Worm (Caenorhabditis elegans) whole organism, L2 larva: ENCODE measurements around the gene C15H9.4.

Source experiments
- C34F6.9 ChIP-seq: fragments of 150-350 bp; optimal IDR thresholded peaks from 2 replicates; lab custom pipeline; 2014; ENCODE audit warnings: missing biosample characterization, missing genetic modification characterization
- F13H6.1 ChIP-seq: sonication (generic microtip); optimal IDR thresholded peaks from 2 replicates; lab custom pipeline; 2016; ENCODE audit warnings: missing genetic modification characterization, missing compliant biosample characterization
- R02D3.7 ChIP-seq: fragments of 150-350 bp; optimal IDR thresholded peaks from 2 replicates; lab custom pipeline; 2014; ENCODE audit warnings: missing biosample characterization, missing genetic modification characterization
- Y55F3AM.14 ChIP-seq: fragments of 200-800 bp; sonication (Bioruptor generic); optimal IDR thresholded peaks from 2 replicates; lab custom pipeline; 2018; ENCODE audit warnings: mild to moderate bottlenecking, missing genetic modification characterization, missing compliant biosample characterization
- ZK546.5 ChIP-seq: sonication (generic microtip); optimal IDR thresholded peaks from 2 replicates; lab custom pipeline; 2017; ENCODE audit warnings: missing biosample characterization, missing genetic modification characterization
- aly-2 ChIP-seq: fragments of 150-350 bp; optimal IDR thresholded peaks from 2 replicates; lab custom pipeline; 2014; ENCODE audit warnings: missing biosample characterization, missing genetic modification characterization
- ama-1 ChIP-seq: fragments of 150-350 bp; optimal IDR thresholded peaks from 2 replicates; lab custom pipeline; 2018; ENCODE audit warnings: inconsistent platforms
- blmp-1 ChIP-seq: sonication (generic microtip); optimal IDR thresholded peaks from 2 replicates; lab custom pipeline; 2017; ENCODE audit warnings: missing genetic modification characterization, mild to moderate bottlenecking, missing compliant biosample characterization, antibody characterized with exemption, moderate library complexity; ENCODE audit not compliant: insufficient read depth
- ceh-16 ChIP-seq: fragments of 150-350 bp; optimal IDR thresholded peaks from 2 replicates; lab custom pipeline; 2014; ENCODE audit warnings: missing biosample characterization, missing genetic modification characterization
- ceh-82 ChIP-seq: fragments of 150-350 bp; optimal IDR thresholded peaks from 2 replicates; lab custom pipeline; 2014; ENCODE audit warnings: missing biosample characterization, missing genetic modification characterization
- crh-2 ChIP-seq: sonication (generic microtip); optimal IDR thresholded peaks from 2 replicates; lab custom pipeline; 2017; ENCODE audit warnings: missing biosample characterization, missing genetic modification characterization
- dmd-4 ChIP-seq: sonication (generic microtip); optimal IDR thresholded peaks from 2 replicates; lab custom pipeline; 2017; ENCODE audit warnings: missing biosample characterization, missing genetic modification characterization
- egl-27 ChIP-seq: sonication (generic microtip); optimal IDR thresholded peaks from 3 replicates; lab custom pipeline; 2017; ENCODE audit warnings: missing biosample characterization, missing genetic modification reagents, missing genetic modification characterization
- elt-1 ChIP-seq: fragments of 150-350 bp; optimal IDR thresholded peaks from 2 replicates; lab custom pipeline; 2014; ENCODE audit warnings: missing biosample characterization, missing genetic modification characterization
- elt-3 ChIP-seq: sonication (generic microtip); optimal IDR thresholded peaks from 2 replicates; lab custom pipeline; 2017; ENCODE audit warnings: missing biosample characterization, missing genetic modification characterization
- fos-1 ChIP-seq: fragments of 150-350 bp; optimal IDR thresholded peaks from 2 replicates; lab custom pipeline; 2014; ENCODE audit warnings: missing biosample characterization, missing genetic modification characterization
- gmeb-1 ChIP-seq: fragments of 150-350 bp; optimal IDR thresholded peaks from 2 replicates; lab custom pipeline; 2014; ENCODE audit warnings: missing biosample characterization, missing genetic modification characterization
- lin-13 ChIP-seq: fragments of 150-350 bp; optimal IDR thresholded peaks from 2 replicates; lab custom pipeline; 2014; ENCODE audit warnings: missing biosample characterization, missing genetic modification reagents, missing genetic modification characterization
- lin-39 ChIP-seq: fragments of 150-350 bp; optimal IDR thresholded peaks from 2 replicates; lab custom pipeline; 2014; ENCODE audit warnings: missing biosample characterization, missing genetic modification reagents, missing genetic modification characterization
- lsy-2 ChIP-seq, 2 experiments: fragments of 150-350 bp in 1 of 2; sonication (generic microtip) in 1 of 2; optimal IDR thresholded peaks; 2 replicates each; lab custom pipeline; 2014 to 2017; ENCODE audit warnings: missing biosample characterization in 2 of 2, missing genetic modification characterization in 2 of 2
- mdl-1 ChIP-seq, 2 experiments: fragments of 150-350 bp in 1 of 2; sonication (generic microtip) in 1 of 2; optimal IDR thresholded peaks; 2 replicates each; lab custom pipeline; 2017; ENCODE audit warnings: missing biosample characterization in 2 of 2, missing genetic modification characterization in 2 of 2
- nhr-11 ChIP-seq: fragments of 150-350 bp; optimal IDR thresholded peaks from 2 replicates; lab custom pipeline; 2014; ENCODE audit warnings: missing biosample characterization, missing genetic modification characterization
- nhr-129 ChIP-seq: fragments of 150-350 bp; optimal IDR thresholded peaks from 2 replicates; lab custom pipeline; 2014; ENCODE audit warnings: missing biosample characterization, missing genetic modification characterization
- nhr-21 ChIP-seq: fragments of 150-350 bp; optimal IDR thresholded peaks from 2 replicates; lab custom pipeline; 2014; ENCODE audit warnings: missing biosample characterization, missing genetic modification characterization
- nhr-23 ChIP-seq: fragments of 150-350 bp; optimal IDR thresholded peaks from 2 replicates; lab custom pipeline; 2014; ENCODE audit warnings: missing biosample characterization, missing genetic modification reagents, missing genetic modification characterization
- nhr-237 ChIP-seq: fragments of 150-350 bp; optimal IDR thresholded peaks from 2 replicates; lab custom pipeline; 2014; ENCODE audit warnings: missing biosample characterization, missing genetic modification characterization
- nhr-25 ChIP-seq: fragments of 150-350 bp; sonication (generic microtip); optimal IDR thresholded peaks from 3 replicates; lab custom pipeline; 2014; ENCODE audit warnings: missing biosample characterization, missing genetic modification characterization
- nhr-6 ChIP-seq: fragments of 150-350 bp; optimal IDR thresholded peaks from 2 replicates; lab custom pipeline; 2014; ENCODE audit warnings: missing biosample characterization, missing genetic modification characterization
- sem-4 ChIP-seq: fragments of 150-350 bp; optimal IDR thresholded peaks from 2 replicates; lab custom pipeline; 2014; ENCODE audit warnings: missing biosample characterization, missing genetic modification reagents, missing genetic modification characterization
- sma-3 ChIP-seq: sonication (generic microtip); optimal IDR thresholded peaks from 2 replicates; lab custom pipeline; 2016; ENCODE audit warnings: missing genetic modification reagents, missing genetic modification characterization, missing compliant biosample characterization
- sma-9 ChIP-seq, 2 experiments: fragments of 150-350 bp in 1 of 2; sonication (generic microtip) in 1 of 2; optimal IDR thresholded peaks; 2 replicates each; lab custom pipeline; 2014 to 2016; ENCODE audit warnings: missing genetic modification characterization in 2 of 2, mild to moderate bottlenecking in 1 of 2, missing biosample characterization in 1 of 2, missing compliant biosample characterization in 1 of 2, missing genetic modification reagents in 1 of 2, moderate library complexity in 1 of 2
- snpc-4 ChIP-seq: fragments of 150-350 bp; optimal IDR thresholded peaks from 2 replicates; lab custom pipeline; 2014; ENCODE audit warnings: missing biosample characterization, missing genetic modification characterization
- unc-39 ChIP-seq: fragments of 150-350 bp; optimal IDR thresholded peaks from 2 replicates; lab custom pipeline; 2014; ENCODE audit warnings: missing biosample characterization, missing genetic modification characterization
- unc-62 ChIP-seq: fragments of 150-350 bp; optimal IDR thresholded peaks from 2 replicates; lab custom pipeline; 2014; ENCODE audit warnings: missing biosample characterization, missing genetic modification reagents, missing genetic modification characterization
- ztf-11 ChIP-seq: sonication (generic microtip); optimal IDR thresholded peaks from 2 replicates; lab custom pipeline; 2017; ENCODE audit warnings: missing biosample characterization, missing genetic modification characterization
- ztf-4 ChIP-seq: fragments of 150-350 bp; optimal IDR thresholded peaks from 2 replicates; lab custom pipeline; 2014; ENCODE audit warnings: missing biosample characterization, missing genetic modification characterization

C15H9.4 gene

ce11 chrX:6091967-6092366 is 5.5 kb upstream of the C15H9.4 start, which contains the start of gene hsp-3 (continued):
- TF ChIP-seq elt-1 (tag; lab: Kevin White, UChicago) (peak; percentile 50), ceh-16 (peak; percentile 97), R02D3.7 (tag; lab: Kevin White, UChicago) (peak; percentile 26), ztf-4 (tag; lab: Kevin White, UChicago) (peak; percentile 86), lin-39 (no peak), C34F6.9 (tag; lab: Kevin White, UChicago) (peak; percentile 94), ztf-11 (tag; lab: Kevin White, UChicago) (no peak)

ce11 chrX:6092533-6092932 is 4.9 kb upstream of the C15H9.4 start:
- no peak for TF ChIP-seq fos-1
- no peak for TF ChIP-seq sma-3 (GFP tag; lab: Kevin White, UChicago)
- TF ChIP-seq sem-4 = peak; percentile 27
- TF ChIP-seq sma-9 (GFP tag; optimal IDR thresholded peaks at IDR 0.05; lab: Kevin White, UChicago) = peak; percentile 82
- no peak for TF ChIP-seq sma-9 (tag; optimal IDR thresholded peaks at IDR 0.05; lab: Kevin White, UChicago)
- peak; percentile 84 for TF ChIP-seq ceh-16
- TF ChIP-seq elt-1 (tag; lab: Kevin White, UChicago) = peak; percentile 95
- no peak for TF ChIP-seq snpc-4 (tag; lab: Kevin White, UChicago)
- TF ChIP-seq blmp-1 (tag; lab: Kevin White, UChicago) = peak; percentile 71
- TF ChIP-seq, all 48 proteins: peak for 5

- TF ChIP-seq nhr-11 (tag; lab: Kevin White, UChicago) = no peak
- no peak for TF ChIP-seq sma-3 (GFP tag; lab: Kevin White, UChicago)
- TF ChIP-seq lsy-2 (tag; optimal IDR thresholded peaks at IDR 0.05; lab: Kevin White, UChicago) = no peak
- TF ChIP-seq ceh-82 (tag; lab: Kevin White, UChicago) = no peak
- TF ChIP-seq nhr-129 (tag; lab: Kevin White, UChicago) = peak; percentile 14
- TF ChIP-seq dmd-4 = no peak
- TF ChIP-seq F13H6.1 (tag; lab: Kevin White, UChicago) = no peak
- TF ChIP-seq lin-13 (GFP tag; lab: Kevin White, UChicago) = no peak
- no peak for TF ChIP-seq blmp-1 (tag; lab: Kevin White, UChicago)
- peak; percentile 7 for TF ChIP-seq C34F6.9 (tag; lab: Kevin White, UChicago)
- no peak for TF ChIP-seq ztf-11 (tag; lab: Kevin White, UChicago)
- TF ChIP-seq lin-39 = no peak
- TF ChIP-seq nhr-6 (tag; lab: Kevin White, UChicago) = no peak
- TF ChIP-seq ztf-4 (tag; lab: Kevin White, UChicago) = no peak
These were observed 4.4 kb upstream of the C15H9.4 start, which contains the start of gene C15H9.5 for ce11 chrX:6093046-6093445. Gene C15H9.5 (plus strand): TSS chrX:6093300.

ce11 chrX:6098420-6098819 is 977 bp downstream of the C15H9.4 start:
- no peak for TF ChIP-seq gmeb-1
- no peak for TF ChIP-seq elt-3 (tag; lab: Kevin White, UChicago)
- no peak for TF ChIP-seq nhr-23 (tag; lab: Kevin White, UChicago)
- TF ChIP-seq sem-4 = no peak
- peak; percentile 44 for TF ChIP-seq sma-9 (GFP tag; optimal IDR thresholded peaks at IDR 0.05; lab: Kevin White, UChicago)
- TF ChIP-seq sma-9 (tag; optimal IDR thresholded peaks at IDR 0.05; lab: Kevin White, UChicago) = no peak
- no peak for TF ChIP-seq Y55F3AM.14 (GFP tag; lab: Kevin White, UChicago)
- TF ChIP-seq crh-2 = peak; percentile 10
- TF ChIP-seq nhr-129 (tag; lab: Kevin White, UChicago) = no peak
- no peak for TF ChIP-seq elt-1 (tag; lab: Kevin White, UChicago)
- no peak for TF ChIP-seq ZK546.5 (tag; lab: Kevin White, UChicago)
- TF ChIP-seq nhr-237 = no peak
- TF ChIP-seq unc-39 = no peak
- no peak for TF ChIP-seq aly-2 (tag; lab: Kevin White, UChicago)
- no peak for TF ChIP-seq R02D3.7 (tag; lab: Kevin White, UChicago)
- peak; percentile 74 for TF ChIP-seq fos-1
- no peak for TF ChIP-seq blmp-1 (tag; lab: Kevin White, UChicago)
- no peak for TF ChIP-seq ama-1 (lab: Kevin White, UChicago)
- no peak for TF ChIP-seq nhr-11 (tag; lab: Kevin White, UChicago)

- TF ChIP-seq C34F6.9 (tag; lab: Kevin White, UChicago) (no peak), Y55F3AM.14 (GFP tag; lab: Kevin White, UChicago) (no peak), lin-39 (no peak), egl-27 (tag; lab: Kevin White, UChicago) (no peak), nhr-21 (tag; lab: Kevin White, UChicago) (no peak), crh-2 (no peak), mdl-1 (tag; optimal IDR thresholded peaks at IDR 0.05; lab: Kevin White, UChicago) (no peak), fos-1 (peak; percentile 65), R02D3.7 (tag; lab: Kevin White, UChicago) (no peak), sma-9 (GFP tag; optimal IDR thresholded peaks at IDR 0.05; lab: Kevin White, UChicago) (no peak), sma-9 (tag; optimal IDR thresholded peaks at IDR 0.05; lab: Kevin White, UChicago) (no peak), nhr-25 (tag; lab: Kevin White, UChicago) (peak; percentile 48), ZK546.5 (tag; lab: Kevin White, UChicago) (no peak), ztf-4 (tag; lab: Kevin White, UChicago) (no peak), unc-62 (GFP tag; lab: Kevin White, UChicago) (no peak), ama-1 (lab: Kevin White, UChicago) (no peak), blmp-1 (tag; lab: Kevin White, UChicago) (peak; percentile 16)
These were observed 3.1 kb downstream of the C15H9.4 start for ce11 chrX:6100395-6101099.
